Fruit fly (Drosophila melanogaster) whole organism, embryonic: ENCODE results near the gene mahe.

ENCODE experiments used
- Aef1 ChIP-seq: fragments of 200-800 bp; sonication (Bioruptor generic); IDR thresholded peaks from 3 replicates; pipeline ENCODE4 v1.3.6; 2022; ENCODE audit warnings: missing biosample characterization, missing genetic modification characterization
- Atf3 ChIP-seq: fragments of 200-800 bp; sonication (Bioruptor generic); optimal IDR thresholded peaks from 3 replicates; lab custom pipeline; 2016; ENCODE audit warnings: missing biosample characterization, missing genetic modification characterization
- CG14014 ChIP-seq: fragments of 200-800 bp; sonication (Bioruptor generic); IDR thresholded peaks from 2 replicates; pipeline ENCODE4 v1.3.6; 2022; ENCODE audit warnings: missing biosample characterization, missing genetic modification characterization
- CG14441 ChIP-seq: fragments of 200-800 bp; sonication (Bioruptor generic); IDR thresholded peaks from 2 replicates; pipeline ENCODE4 v1.3.6; 2022; ENCODE audit warnings: missing biosample characterization, missing genetic modification characterization
- CG15269 ChIP-seq: fragments of 200-800 bp; sonication (Bioruptor generic); optimal IDR thresholded peaks from 2 replicates; lab custom pipeline; 2018; ENCODE audit warnings: missing biosample characterization, mild to moderate bottlenecking, missing genetic modification characterization, moderate library complexity
- CG16779 ChIP-seq: fragments of 200-800 bp; sonication (Bioruptor generic); IDR thresholded peaks from 2 replicates; pipeline ENCODE4 v1.3.6; 2022; ENCODE audit warnings: missing biosample characterization, missing genetic modification characterization
- CG17912 ChIP-seq: fragments of 200-800 bp; sonication (Bioruptor generic); optimal IDR thresholded peaks from 2 replicates; lab custom pipeline; 2018; ENCODE audit warnings: missing biosample characterization, mild to moderate bottlenecking, missing genetic modification characterization
- CG2116 ChIP-seq: fragments of 200-800 bp; sonication (Bioruptor generic); optimal IDR thresholded peaks from 3 replicates; lab custom pipeline; 2018; ENCODE audit warnings: missing biosample characterization, mild to moderate bottlenecking, missing genetic modification characterization
- CG31441 ChIP-seq: fragments of 200-800 bp; sonication (Bioruptor generic); IDR thresholded peaks from 2 replicates; pipeline ENCODE4 v1.3.6; 2022; ENCODE audit warnings: missing biosample characterization, missing genetic modification characterization
- CG3281 ChIP-seq: fragments of 200-800 bp; sonication (Bioruptor generic); optimal IDR thresholded peaks from 3 replicates; lab custom pipeline; 2017; ENCODE audit warnings: missing biosample characterization, mild to moderate bottlenecking, missing genetic modification characterization
- CG4424 ChIP-seq: fragments of 200-800 bp; sonication (Bioruptor generic); optimal IDR thresholded peaks from 3 replicates; lab custom pipeline; 2016; ENCODE audit warnings: missing biosample characterization, missing genetic modification characterization
- CG4707 ChIP-seq: fragments of 200-800 bp; sonication (Bioruptor generic); optimal IDR thresholded peaks from 2 replicates; lab custom pipeline; 2018; ENCODE audit warnings: missing biosample characterization, mild to moderate bottlenecking, missing genetic modification characterization, moderate library complexity
- CG4854 ChIP-seq: fragments of 200-800 bp; sonication (Bioruptor generic); optimal IDR thresholded peaks from 2 replicates; lab custom pipeline; 2016; ENCODE audit warnings: missing biosample characterization, missing genetic modification characterization, inconsistent platforms
- CG7357 ChIP-seq: fragments of 200-800 bp; sonication (Bioruptor generic); IDR thresholded peaks from 3 replicates; pipeline ENCODE4 v1.3.6; 2022; ENCODE audit warnings: missing biosample characterization, missing genetic modification characterization
- CG7786 ChIP-seq: fragments of 200-800 bp; sonication (Bioruptor generic); optimal IDR thresholded peaks from 2 replicates; lab custom pipeline; 2016; ENCODE audit warnings: missing biosample characterization, missing genetic modification characterization
- CG8388 ChIP-seq: fragments of 200-800 bp; sonication (Bioruptor generic); optimal IDR thresholded peaks from 2 replicates; lab custom pipeline; 2019; ENCODE audit warnings: missing biosample characterization, mild to moderate bottlenecking, missing genetic modification characterization, moderate library complexity
- CG8944 ChIP-seq: fragments of 200-800 bp; sonication (Bioruptor generic); optimal IDR thresholded peaks from 3 replicates; lab custom pipeline; 2016; ENCODE audit warnings: missing biosample characterization, missing genetic modification characterization
- CG9609 ChIP-seq: fragments of 200-800 bp; sonication (Bioruptor generic); optimal IDR thresholded peaks from 3 replicates; lab custom pipeline; 2016; ENCODE audit warnings: missing biosample characterization, missing genetic modification characterization
- CG9932 ChIP-seq: fragments of 200-800 bp; sonication (Bioruptor generic); IDR thresholded peaks from 2 replicates; pipeline ENCODE4 v1.3.6; 2022; ENCODE audit warnings: missing biosample characterization, missing genetic modification characterization
- Drgx ChIP-seq: fragments of 200-800 bp; sonication (Bioruptor generic); IDR thresholded peaks from 2 replicates; pipeline ENCODE4 v1.3.6; 2022; ENCODE audit warnings: missing biosample characterization, missing genetic modification characterization
- Ets97D ChIP-seq: fragments of 200-800 bp; sonication (Bioruptor generic); optimal IDR thresholded peaks from 3 replicates; lab custom pipeline; 2016; ENCODE audit warnings: missing biosample characterization, missing genetic modification characterization
- Fer2 ChIP-seq: fragments of 200-800 bp; sonication (Bioruptor generic); optimal IDR thresholded peaks from 2 replicates; lab custom pipeline; 2018; ENCODE audit warnings: missing biosample characterization, mild to moderate bottlenecking, missing genetic modification characterization, moderate library complexity
- Gug ChIP-seq: fragments of 200-800 bp; sonication (Bioruptor generic); IDR thresholded peaks from 4 replicates; pipeline ENCODE4 v1.3.6; 2022; ENCODE audit warnings: missing biosample characterization, missing genetic modification characterization
- HmgZ ChIP-seq: fragments of 200-800 bp; sonication (Bioruptor generic); optimal IDR thresholded peaks from 2 replicates; lab custom pipeline; 2018; ENCODE audit warnings: missing biosample characterization, mild to moderate bottlenecking, missing genetic modification characterization
- Mes4 ChIP-seq: fragments of 200-800 bp; sonication (Bioruptor generic); optimal IDR thresholded peaks from 2 replicates; lab custom pipeline; 2016; ENCODE audit warnings: missing biosample characterization, missing genetic modification characterization
- Rfx ChIP-seq: fragments of 200-800 bp; sonication (Bioruptor generic); IDR thresholded peaks from 2 replicates; pipeline ENCODE4 v1.3.6; 2022; ENCODE audit warnings: missing biosample characterization, missing genetic modification characterization
- Xbp1 ChIP-seq: fragments of 200-800 bp; sonication (Bioruptor generic); optimal IDR thresholded peaks from 3 replicates; lab custom pipeline; 2016; ENCODE audit warnings: missing biosample characterization, mild to moderate bottlenecking, missing genetic modification characterization
- abd-A ChIP-seq: fragments of 200-800 bp; sonication (Bioruptor generic); optimal IDR thresholded peaks from 3 replicates; lab custom pipeline; 2019; ENCODE audit warnings: missing biosample characterization, mild to moderate bottlenecking, missing genetic modification characterization, moderate library complexity
- ato ChIP-seq: fragments of 200-800 bp; sonication (Bioruptor generic); IDR thresholded peaks from 2 replicates; pipeline ENCODE4 v1.3.6; 2022; ENCODE audit warnings: missing biosample characterization, missing genetic modification characterization; ENCODE audit not compliant: partially characterized antibody
- bcd ChIP-seq: fragments of 200-800 bp; sonication (Bioruptor generic); optimal IDR thresholded peaks from 2 replicates; lab custom pipeline; 2017; ENCODE audit warnings: missing biosample characterization, mild to moderate bottlenecking, missing genetic modification characterization
- bowl ChIP-seq: fragments of 200-800 bp; sonication (Bioruptor generic); IDR thresholded peaks from 2 replicates; pipeline ENCODE4 v1.3.6; 2022; ENCODE audit warnings: missing biosample characterization, missing genetic modification characterization
- crp ChIP-seq, 2 experiments: fragments of 200-800 bp; sonication (Bioruptor generic); optimal IDR thresholded peaks; 2 replicates in 1 of 2; 3 replicates in 1 of 2; lab custom pipeline; 2017; ENCODE audit warnings: missing biosample characterization in 2 of 2, missing genetic modification characterization in 2 of 2, mild to moderate bottlenecking in 1 of 2, moderate library complexity in 1 of 2
- fd102C ChIP-seq: fragments of 200-800 bp; sonication (Bioruptor generic); optimal IDR thresholded peaks from 2 replicates; lab custom pipeline; 2018; ENCODE audit warnings: missing biosample characterization, mild to moderate bottlenecking, missing genetic modification characterization, moderate library complexity
- fru ChIP-seq: fragments of >200 bp; optimal IDR thresholded peaks from 2 replicates; lab custom pipeline; 2017
- lov ChIP-seq, 2 experiments: fragments of 200-800 bp in 1 of 2; fragments of >200 bp in 1 of 2; sonication (Bioruptor generic) in 1 of 2; IDR thresholded peaks in 1 of 2; optimal IDR thresholded peaks in 1 of 2; 2 replicates in 1 of 2; 3 replicates in 1 of 2; pipeline versions ENCODE4 v1.3.6 to Lab custom; 2017 to 2022; ENCODE audit warnings: missing biosample characterization in 1 of 2, missing genetic modification characterization in 1 of 2
- nmo ChIP-seq: fragments of 200-800 bp; sonication (Bioruptor generic); optimal IDR thresholded peaks from 2 replicates; lab custom pipeline; 2018; ENCODE audit warnings: missing biosample characterization, mild to moderate bottlenecking, missing genetic modification characterization, moderate library complexity
- odd ChIP-seq: fragments of 200-800 bp; sonication (Bioruptor generic); optimal IDR thresholded peaks from 2 replicates; lab custom pipeline; 2017; ENCODE audit warnings: missing biosample characterization, mild to moderate bottlenecking, missing genetic modification characterization
- onecut ChIP-seq: fragments of 200-800 bp; sonication (Bioruptor generic); IDR thresholded peaks from 2 replicates; pipeline ENCODE4 v1.3.6; 2022; ENCODE audit warnings: missing biosample characterization, missing genetic modification characterization
- salm ChIP-seq: fragments of 200-800 bp; sonication (Bioruptor generic); optimal IDR thresholded peaks from 2 replicates; lab custom pipeline; 2018; ENCODE audit warnings: missing biosample characterization, mild to moderate bottlenecking, missing genetic modification characterization
- sc ChIP-seq, 3 experiments: fragments of >200 bp in 2 of 3; fragments of 200-800 bp in 1 of 3; sonication (Bioruptor generic) in 1 of 3; optimal IDR thresholded peaks; 2 replicates in 2 of 3; 3 replicates in 1 of 3; lab custom pipeline; 2017; ENCODE audit warnings: mild to moderate bottlenecking in 1 of 3, missing biosample characterization in 1 of 3, missing genetic modification characterization in 1 of 3, missing genetic modification reagents in 1 of 3
- sens-2 ChIP-seq: fragments of 200-800 bp; sonication (Bioruptor generic); IDR thresholded peaks from 2 replicates; pipeline ENCODE4 v1.3.6; 2022; ENCODE audit warnings: missing biosample characterization, missing genetic modification characterization
- sisA ChIP-seq: fragments of 200-800 bp; sonication (Bioruptor generic); IDR thresholded peaks from 2 replicates; pipeline ENCODE4 v1.3.6; 2022; ENCODE audit warnings: missing biosample characterization, missing genetic modification characterization
- tio ChIP-seq: fragments of 200-800 bp; sonication (Bioruptor generic); optimal IDR thresholded peaks from 2 replicates; lab custom pipeline; 2017; ENCODE audit warnings: missing biosample characterization, missing genetic modification characterization, inconsistent platforms
- ttk ChIP-seq: fragments of 200-800 bp; sonication (Bioruptor generic); IDR thresholded peaks from 2 replicates; pipeline ENCODE4 v2.1.2; 2022; ENCODE audit warnings: missing biosample characterization, missing genetic modification characterization
- tup ChIP-seq: fragments of 200-800 bp; sonication (Bioruptor generic); optimal IDR thresholded peaks from 2 replicates; lab custom pipeline; 2016; ENCODE audit warnings: missing biosample characterization, mild to moderate bottlenecking, missing genetic modification characterization, moderate library complexity
- unc-4 ChIP-seq: fragments of 200-800 bp; sonication (Bioruptor generic); IDR thresholded peaks from 2 replicates; pipeline ENCODE4 v1.3.6; 2022; ENCODE audit warnings: missing biosample characterization, missing genetic modification characterization; ENCODE audit not compliant: partially characterized antibody
- wek ChIP-seq: fragments of 200-800 bp; sonication (Bioruptor generic); optimal IDR thresholded peaks from 3 replicates; lab custom pipeline; 2018; ENCODE audit warnings: missing biosample characterization, mild to moderate bottlenecking, missing genetic modification characterization, moderate library complexity
- yki ChIP-seq: fragments of >200 bp; optimal IDR thresholded peaks from 3 replicates; lab custom pipeline; 2018

mahe gene

DNA sequence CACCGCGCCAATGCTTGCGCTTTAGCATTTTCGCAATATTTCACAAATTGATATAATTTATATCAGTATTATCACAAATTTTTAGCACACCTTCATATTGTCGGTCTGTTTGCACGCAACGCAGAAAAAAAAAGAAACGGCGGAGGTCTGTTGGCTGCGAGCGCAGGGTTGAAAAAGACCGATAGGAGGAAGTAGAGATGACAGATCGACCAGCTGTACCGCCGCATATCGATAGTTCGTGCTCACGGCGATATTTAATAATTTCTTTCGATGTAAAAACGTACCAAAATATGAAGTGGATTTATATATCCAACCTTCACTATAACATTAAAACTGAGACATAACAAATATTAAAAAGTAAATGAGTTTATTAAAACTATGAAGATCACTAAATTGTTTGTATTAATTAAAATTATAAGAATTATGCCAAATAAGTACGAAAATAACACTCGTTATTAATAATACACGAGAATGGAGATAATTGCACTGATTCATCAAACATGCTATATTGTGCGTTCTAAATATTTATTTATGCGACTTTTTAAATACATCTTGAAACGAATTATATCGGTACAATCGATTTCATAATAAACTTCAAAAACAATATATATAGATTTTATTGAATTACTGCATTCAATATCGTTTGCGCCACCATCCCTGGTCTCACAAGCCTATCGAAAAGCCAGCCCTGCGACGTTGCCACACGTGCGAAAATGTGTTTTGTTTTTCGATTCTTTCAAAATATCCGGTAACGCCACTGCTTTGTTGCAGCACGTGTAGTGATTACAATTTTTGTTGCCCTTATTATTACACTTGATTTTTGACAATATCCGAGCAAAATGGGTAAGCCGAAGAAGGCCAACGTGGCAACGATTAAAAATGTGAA is 29.8 kb downstream of the mahe start, which contains the start of the genes RpS6 and bys (continued):
- TF ChIP-seq crp (GFP tag; optimal IDR thresholded peaks at IDR 0.05; lab: Kevin White, UChicago) (peak in 1 of 2 experiments; percentile 65), wek (peak; percentile 33), Fer2 (tag; lab: Kevin White, UChicago) (no peak), CG17912 (GFP tag; lab: Kevin White, UChicago) (peak; percentile 59), bowl (no peak), CG4424 (GFP tag; lab: Kevin White, UChicago) (peak; percentile 39), fru (lab: Kevin White, UChicago) (no peak), odd (GFP tag; lab: Kevin White, UChicago) (peak; percentile 51), bcd (GFP tag; lab: Kevin White, UChicago) (peak; percentile 47), CG3281 (GFP tag; lab: Kevin White, UChicago) (peak; percentile 67), unc-4 (GFP tag; lab: Robert Waterston, UW) (peak; percentile 73), CG15269 (tag; lab: Kevin White, UChicago) (peak; percentile 24), Atf3 (GFP tag; lab: Kevin White, UChicago) (no peak), yki (lab: Kevin White, UChicago) (no peak), CG14441 (peak; percentile 58), CG2116 (peak; percentile 91), Gug (GFP tag; lab: Robert Waterston, UW) (peak; percentile 69), CG4854 (GFP tag; lab: Kevin White, UChicago) (no peak), CG9932 (GFP tag; lab: Robert Waterston, UW) (peak; percentile 74), Ets97D (peak; percentile 96), tio (GFP tag; lab: Kevin White, UChicago) (no peak), HmgZ (no peak), ato (GFP tag; lab: Robert Waterston, UW) (peak; percentile 76), CG31441 (GFP tag; lab: Robert Waterston, UW) (peak; percentile 43; the same call in 1 of the 2 replicates), sc (optimal IDR thresholded peaks at IDR 0.05; lab: Kevin White, UChicago) (no peak), sc (GFP tag; optimal IDR thresholded peaks at IDR 0.05; lab: Kevin White, UChicago) (no peak), CG8388 (GFP tag; lab: Kevin White, UChicago) (peak; percentile 20), CG8944 (peak; percentile 32), tup (GFP tag; lab: Kevin White, UChicago) (peak; percentile 27), onecut (GFP tag; lab: Robert Waterston, UW) (peak; percentile 75), sens-2 (0 out of 2 replicates have a peak, but pooled peaks have one; percentile 15), CG4707 (GFP tag; lab: Kevin White, UChicago) (peak; percentile 63), Rfx (GFP tag; lab: Robert Waterston, UW) (peak; percentile 79), Drgx (peak; percentile 49), CG7786 (GFP tag; lab: Kevin White, UChicago) (no peak), lov (optimal IDR thresholded peaks at IDR 0.05; lab: Kevin White, UChicago) (no peak), lov (GFP tag; IDR thresholded peaks at IDR 0.05; lab: Robert Waterston, UW) (0 out of 3 replicates have a peak, but pooled peaks have one; percentile 66), Xbp1 (GFP tag; lab: Kevin White, UChicago) (peak; percentile 54), CG14014 (GFP tag; lab: Robert Waterston, UW) (peak; percentile 42; the same call in 1 of the 2 replicates), sisA (GFP tag; lab: Robert Waterston, UW) (0 out of 2 replicates have a peak, but pooled peaks have one; percentile 20), abd-A (tag; lab: Kevin White, UChicago) (no peak), Mes4 (GFP tag; lab: Kevin White, UChicago) (peak; percentile 64), CG16779 (GFP tag; lab: Robert Waterston, UW) (peak; percentile 65), Aef1 (0 out of 3 replicates have a peak, but pooled peaks have one; percentile 15), nmo (GFP tag; lab: Kevin White, UChicago) (peak; percentile 58), CG7357 (GFP tag; lab: Robert Waterston, UW) (no peak), CG9609 (GFP tag; lab: Kevin White, UChicago) (no peak), ttk (GFP tag; lab: Robert Waterston, UW) (peak; percentile 51; the same call in 1 of the 2 replicates), fd102C (no peak), salm (no peak)
